Worm (Caenorhabditis elegans): ENCODE measurements around the gene gkow-1.

DNA sequence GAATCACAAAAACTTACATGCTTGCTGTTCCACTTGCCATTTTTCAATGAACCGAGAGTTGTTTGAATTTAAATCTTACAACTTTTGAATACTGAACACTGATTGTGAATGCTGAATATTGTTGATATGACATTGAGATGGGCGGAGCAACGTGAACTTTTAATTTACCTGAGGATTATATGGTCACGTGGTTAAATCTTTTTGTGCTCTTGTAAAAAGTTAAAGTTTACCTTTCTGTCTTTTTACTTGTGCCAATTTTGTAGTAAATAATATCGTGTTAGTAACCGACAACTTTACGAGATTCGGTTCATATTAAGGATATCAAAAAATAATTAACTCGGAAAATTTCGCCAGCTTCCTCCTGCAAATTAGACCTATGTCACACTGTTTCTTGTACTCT, 5.7 kb upstream of the gkow-1 start, which contains the start of gene Y43C5B.2:
- TF ChIP-seq ceh-82 (tag; optimal IDR thresholded peaks at IDR 0.05): no peak
- no peak for TF ChIP-seq ztf-11 (tag; optimal IDR thresholded peaks at IDR 0.05)
- no peak for TF ChIP-seq fos-1 (tag; optimal IDR thresholded peaks at IDR 0.05)
- TF ChIP-seq mdl-1 (tag; optimal IDR thresholded peaks at IDR 0.05): no peak
- TF ChIP-seq nhr-6 (tag; optimal IDR thresholded peaks at IDR 0.05): no peak
- TF ChIP-seq ama-1 (optimal IDR thresholded peaks at IDR 0.05): no peak
- no peak for TF ChIP-seq C34F6.9 (tag; optimal IDR thresholded peaks at IDR 0.05)

Measured in whole organism, L2 larva.